Fruit fly (Drosophila melanogaster) whole organism, prepupa: ENCODE measurements around the gene CG1789.
A peak's percentile ranks its signal among the peaks of the same experiment; 100 is the strongest.

Experiments
- Blimp-1 ChIP-seq: fragments of 200-800 bp; sonication (Bioruptor generic); optimal IDR thresholded peaks from 3 replicates; lab custom pipeline; 2017; ENCODE audit warnings: missing biosample characterization, missing genetic modification characterization, mild to moderate bottlenecking, moderate library complexity, missing genetic modification reagents
- CG10631 ChIP-seq: fragments of 200-800 bp; sonication (Bioruptor generic); optimal IDR thresholded peaks from 2 replicates; lab custom pipeline; 2016; ENCODE audit warnings: missing biosample characterization, missing genetic modification characterization
- CG10669 ChIP-seq: fragments of 200-800 bp; sonication (Bioruptor generic); optimal IDR thresholded peaks from 3 replicates; lab custom pipeline; 2018; ENCODE audit warnings: missing biosample characterization, mild to moderate bottlenecking, missing genetic modification characterization, moderate library complexity
- CG11294 ChIP-seq: fragments of 200-800 bp; sonication (Bioruptor generic); IDR thresholded peaks from 2 replicates; pipeline ENCODE4 v1.3.6; 2022; ENCODE audit warnings: missing biosample characterization, missing genetic modification characterization
- CG11762 ChIP-seq: fragments of 200-800 bp; sonication (Bioruptor generic); optimal IDR thresholded peaks from 3 replicates; lab custom pipeline; 2016; ENCODE audit warnings: missing biosample characterization, missing genetic modification characterization; ENCODE audit not compliant: insufficient read depth
- CG11902 ChIP-seq: fragments of 200-800 bp; sonication (Bioruptor generic); optimal IDR thresholded peaks from 3 replicates; lab custom pipeline; 2016; ENCODE audit warnings: missing biosample characterization, missing genetic modification characterization
- CG1621 ChIP-seq: fragments of 200-800 bp; sonication (Bioruptor generic); optimal IDR thresholded peaks from 3 replicates; lab custom pipeline; 2018; ENCODE audit warnings: missing biosample characterization, mild to moderate bottlenecking, missing genetic modification characterization
- CG16779 ChIP-seq: fragments of 200-800 bp; sonication (Bioruptor generic); optimal IDR thresholded peaks from 3 replicates; lab custom pipeline; 2017; ENCODE audit warnings: missing biosample characterization, mild to moderate bottlenecking, missing genetic modification characterization
- CG3032 ChIP-seq: fragments of 200-800 bp; optimal IDR thresholded peaks from 2 replicates; lab custom pipeline; 2019; ENCODE audit warnings: missing biosample characterization, mild to moderate bottlenecking, missing genetic modification characterization, moderate library complexity
- CG31627 ChIP-seq: fragments of 200-800 bp; sonication (Bioruptor generic); optimal IDR thresholded peaks from 3 replicates; lab custom pipeline; 2016; ENCODE audit warnings: missing biosample characterization, missing genetic modification characterization
- CG32006 ChIP-seq: fragments of 200-800 bp; sonication (Bioruptor generic); optimal IDR thresholded peaks from 3 replicates; lab custom pipeline; 2017; ENCODE audit warnings: missing biosample characterization, mild to moderate bottlenecking, missing genetic modification characterization
- CG34406 ChIP-seq: fragments of 200-800 bp; sonication (Bioruptor generic); optimal IDR thresholded peaks from 3 replicates; lab custom pipeline; 2016; ENCODE audit warnings: missing biosample characterization, missing genetic modification characterization
- CG4318 ChIP-seq: fragments of 200-800 bp; sonication (Bioruptor generic); optimal IDR thresholded peaks from 3 replicates; lab custom pipeline; 2017; ENCODE audit warnings: missing biosample characterization, mild to moderate bottlenecking, missing genetic modification characterization
- CG6163 ChIP-seq: fragments of 200-800 bp; sonication (Bioruptor generic); IDR thresholded peaks from 3 replicates; pipeline ENCODE4 v1.3.6; 2022; ENCODE audit warnings: missing biosample characterization, missing genetic modification characterization
- CG6276 ChIP-seq: fragments of 200-800 bp; sonication (Bioruptor generic); optimal IDR thresholded peaks from 2 replicates; lab custom pipeline; 2017; ENCODE audit warnings: missing biosample characterization, mild to moderate bottlenecking, missing genetic modification characterization
- CG6792 ChIP-seq: fragments of 200-800 bp; sonication (Bioruptor generic); optimal IDR thresholded peaks from 3 replicates; lab custom pipeline; 2016; ENCODE audit warnings: missing biosample characterization, missing genetic modification characterization
- CG6854 ChIP-seq: fragments of 200-800 bp; sonication (Bioruptor generic); optimal IDR thresholded peaks from 2 replicates; lab custom pipeline; 2017; ENCODE audit warnings: missing biosample characterization, mild to moderate bottlenecking, missing genetic modification characterization
- CG8319 ChIP-seq: fragments of 200-800 bp; sonication (Bioruptor generic); optimal IDR thresholded peaks from 3 replicates; lab custom pipeline; 2016; ENCODE audit warnings: missing biosample characterization, missing genetic modification characterization
- CG9139 ChIP-seq: fragments of 200-800 bp; sonication (Bioruptor generic); optimal IDR thresholded peaks from 3 replicates; lab custom pipeline; 2017; ENCODE audit warnings: missing biosample characterization, mild to moderate bottlenecking, missing genetic modification characterization
- Eip78C ChIP-seq: fragments of 200-800 bp; sonication (Bioruptor generic); peaks from one replicate; lab custom pipeline; 2016; ENCODE audit warnings: missing biosample characterization, missing genetic modification characterization
- Eip93F ChIP-seq: fragments of 200-800 bp; sonication (Bioruptor generic); optimal IDR thresholded peaks from 2 replicates; lab custom pipeline; 2016; ENCODE audit warnings: missing biosample characterization, mild to moderate bottlenecking, missing genetic modification characterization
- Ets96B ChIP-seq: fragments of 200-800 bp; optimal IDR thresholded peaks from 2 replicates; lab custom pipeline; 2019; ENCODE audit warnings: missing biosample characterization, mild to moderate bottlenecking, missing genetic modification characterization, moderate library complexity
- Gug ChIP-seq: fragments of 200-800 bp; sonication (Bioruptor generic); IDR thresholded peaks from 2 replicates; pipeline ENCODE4 v1.3.6; 2022; ENCODE audit warnings: missing biosample characterization, missing genetic modification characterization
- Hr38 ChIP-seq: sonication (Bioruptor generic); optimal IDR thresholded peaks from 2 replicates; lab custom pipeline; 2016; ENCODE audit warnings: missing biosample characterization, missing genetic modification characterization
- Hr4 ChIP-seq: fragments of 200-800 bp; sonication (Bioruptor generic); optimal IDR thresholded peaks from 3 replicates; lab custom pipeline; 2016; ENCODE audit warnings: missing biosample characterization, missing genetic modification characterization
- Lpt ChIP-seq: fragments of 200-800 bp; sonication (Bioruptor generic); optimal IDR thresholded peaks from 3 replicates; lab custom pipeline; 2016; ENCODE audit warnings: missing biosample characterization, missing genetic modification characterization
- Met ChIP-seq: fragments of 200-800 bp; sonication (Bioruptor generic); optimal IDR thresholded peaks from 3 replicates; lab custom pipeline; 2016; ENCODE audit warnings: missing biosample characterization, missing genetic modification characterization
- OdsH ChIP-seq: fragments of 200-800 bp; sonication (Bioruptor generic); optimal IDR thresholded peaks from 3 replicates; lab custom pipeline; 2016; ENCODE audit warnings: missing biosample characterization, missing genetic modification characterization
- Smox ChIP-seq: fragments of 200-800 bp; sonication (Bioruptor generic); optimal IDR thresholded peaks from 3 replicates; lab custom pipeline; 2016; ENCODE audit warnings: missing biosample characterization, missing genetic modification characterization
- Sox102F ChIP-seq: fragments of 200-800 bp; sonication (Bioruptor generic); optimal IDR thresholded peaks from 2 replicates; lab custom pipeline; 2016; ENCODE audit warnings: missing biosample characterization, mild to moderate bottlenecking, missing genetic modification characterization
- Sox14 ChIP-seq: fragments of 200-800 bp; sonication (Bioruptor generic); optimal IDR thresholded peaks from 3 replicates; lab custom pipeline; 2016; ENCODE audit warnings: missing biosample characterization, missing genetic modification characterization
- Sox15 ChIP-seq: fragments of 200-800 bp; sonication (Bioruptor generic); optimal IDR thresholded peaks from 3 replicates; lab custom pipeline; 2016; ENCODE audit warnings: missing biosample characterization, missing genetic modification characterization
- achi ChIP-seq: fragments of 200-800 bp; sonication (Bioruptor generic); optimal IDR thresholded peaks from 3 replicates; lab custom pipeline; 2016; ENCODE audit warnings: missing biosample characterization, missing genetic modification characterization
- acj6 ChIP-seq: fragments of 200-800 bp; sonication (Bioruptor generic); optimal IDR thresholded peaks from 3 replicates; lab custom pipeline; 2016; ENCODE audit warnings: missing biosample characterization, missing genetic modification characterization
- cyc ChIP-seq: fragments of 200-800 bp; sonication (Bioruptor generic); optimal IDR thresholded peaks from 3 replicates; lab custom pipeline; 2016; ENCODE audit warnings: missing biosample characterization, missing genetic modification characterization
- dac ChIP-seq: fragments of 200-800 bp; sonication (Bioruptor generic); optimal IDR thresholded peaks from 2 replicates; lab custom pipeline; 2017; ENCODE audit warnings: missing biosample characterization, mild to moderate bottlenecking, missing genetic modification characterization
- dsx ChIP-seq: fragments of 200-800 bp; optimal IDR thresholded peaks from 3 replicates; lab custom pipeline; 2019; ENCODE audit warnings: missing biosample characterization, mild to moderate bottlenecking, missing genetic modification characterization, moderate library complexity; ENCODE audit not compliant: poor library complexity, severe bottlenecking
- eg ChIP-seq: fragments of 200-800 bp; sonication (Bioruptor generic); IDR thresholded peaks from 3 replicates; pipeline ENCODE4 v1.3.6; 2022; ENCODE audit warnings: missing biosample characterization, missing genetic modification characterization
- fd85E ChIP-seq: fragments of 200-800 bp; sonication (Bioruptor generic); optimal IDR thresholded peaks from 3 replicates; lab custom pipeline; 2016; ENCODE audit warnings: missing biosample characterization, missing genetic modification characterization
- fkh ChIP-seq: fragments of 200-800 bp; sonication (Bioruptor generic); optimal IDR thresholded peaks from 3 replicates; lab custom pipeline; 2017; ENCODE audit warnings: missing biosample characterization, mild to moderate bottlenecking, missing genetic modification characterization, moderate library complexity
- lz ChIP-seq: fragments of 200-800 bp; sonication (Bioruptor generic); optimal IDR thresholded peaks from 3 replicates; lab custom pipeline; 2016; ENCODE audit warnings: missing biosample characterization, missing genetic modification characterization
- net ChIP-seq: fragments of 200-800 bp; sonication (Bioruptor generic); optimal IDR thresholded peaks from 3 replicates; lab custom pipeline; 2016; ENCODE audit warnings: missing biosample characterization, missing genetic modification characterization
- pdm3 ChIP-seq: fragments of 200-800 bp; sonication (Bioruptor generic); optimal IDR thresholded peaks from 3 replicates; lab custom pipeline; 2016; ENCODE audit warnings: missing biosample characterization, missing genetic modification characterization
- salr ChIP-seq, 2 experiments: fragments of 200-800 bp; sonication (Bioruptor generic); optimal IDR thresholded peaks; 3 replicates each; lab custom pipeline; 2016 to 2018; ENCODE audit warnings: missing biosample characterization in 2 of 2, missing genetic modification characterization in 2 of 2, mild to moderate bottlenecking in 1 of 2
- spab ChIP-seq: fragments of 200-800 bp; sonication (Bioruptor generic); optimal IDR thresholded peaks from 2 replicates; lab custom pipeline; 2017; ENCODE audit warnings: missing biosample characterization, mild to moderate bottlenecking, missing genetic modification characterization, missing genetic modification reagents
- ss ChIP-seq, 2 experiments: fragments of 200-800 bp; sonication (Bioruptor generic); optimal IDR thresholded peaks; 2 replicates in 1 of 2; 3 replicates in 1 of 2; lab custom pipeline; 2017 to 2018; ENCODE audit warnings: mild to moderate bottlenecking in 2 of 2, missing biosample characterization in 2 of 2, missing genetic modification characterization in 2 of 2, moderate library complexity in 1 of 2
- svp ChIP-seq: fragments of 200-800 bp; sonication (Bioruptor generic); peaks from one replicate; lab custom pipeline; 2016; ENCODE audit warnings: missing biosample characterization, missing genetic modification characterization
- topi ChIP-seq: fragments of 200-800 bp; sonication (Bioruptor generic); optimal IDR thresholded peaks from 3 replicates; lab custom pipeline; 2016; ENCODE audit warnings: missing biosample characterization, missing genetic modification characterization
- vri ChIP-seq: fragments of 200-800 bp; sonication (Bioruptor generic); optimal IDR thresholded peaks from 3 replicates; lab custom pipeline; 2016; ENCODE audit warnings: missing biosample characterization, mild to moderate bottlenecking, missing genetic modification characterization

Gene CG1789

DNA sequence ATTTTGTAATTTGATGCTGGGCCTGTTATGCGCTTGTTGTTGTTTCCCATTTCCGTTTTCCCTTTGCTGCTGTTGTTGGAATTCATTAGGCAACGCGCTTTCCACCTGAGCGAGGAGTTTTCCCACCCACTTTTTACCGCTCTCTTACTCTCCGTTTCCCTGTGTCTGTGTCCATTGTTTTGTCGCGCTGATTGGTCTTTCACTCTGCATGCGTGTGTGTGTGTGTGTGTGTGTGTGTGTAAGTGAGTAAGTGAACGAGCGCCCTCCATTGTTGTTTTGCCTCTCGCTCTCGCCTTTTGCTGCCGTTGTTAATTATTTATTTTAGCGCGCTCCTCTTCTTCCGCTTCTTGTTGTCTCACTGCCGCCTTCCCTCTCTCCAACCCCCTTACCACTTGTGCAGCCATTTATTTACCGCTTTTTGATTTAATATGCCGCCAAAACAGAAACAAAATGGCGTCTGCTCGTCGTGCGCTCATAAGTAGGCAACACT lies 24.2 kb upstream of the CG1789 start:
- TF ChIP-seq fkh (GFP tag; lab: Kevin White, UChicago), result peak; percentile 8
- no peak for TF ChIP-seq acj6
- TF ChIP-seq, all 60 proteins: peak for 1

DNA sequence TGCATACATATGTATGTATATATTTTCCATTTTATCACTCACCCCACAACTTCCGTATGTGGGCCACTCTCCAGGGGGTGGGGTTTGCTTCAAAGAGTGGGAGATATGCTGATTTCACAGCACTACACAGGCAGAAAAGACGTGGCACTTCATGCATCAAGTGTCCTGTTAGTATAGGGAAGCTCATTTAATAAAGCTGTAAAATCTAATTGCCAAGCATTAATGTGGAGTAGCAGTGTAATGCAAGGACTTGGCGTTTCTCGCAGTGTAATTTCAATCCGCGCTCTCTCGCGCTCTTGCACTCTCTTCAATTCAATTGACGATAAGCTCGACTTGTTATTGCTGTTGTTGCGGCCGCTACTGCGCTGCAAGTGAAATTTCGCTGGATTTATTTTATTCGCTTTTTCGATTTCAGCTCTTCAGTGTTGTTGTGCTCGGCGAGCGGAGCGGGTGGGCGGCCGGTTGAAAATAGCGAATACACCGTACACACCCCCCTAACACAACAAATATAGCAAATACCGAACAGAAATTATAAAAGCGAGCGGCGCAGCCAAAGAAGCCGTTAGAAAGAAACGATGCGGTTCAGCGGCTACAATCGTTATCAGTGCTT lies 11.0 kb upstream of the CG1789 start, which contains the start of gene Hexo2:
Gene Hexo2 (plus strand): TSS at position 419 of the 610 bp plus-strand sequence.
- TF ChIP-seq dac (GFP tag; lab: Kevin White, UChicago), result peak; percentile 99
- TF ChIP-seq Smox, result peak; percentile 98
- peak; percentile 93 for TF ChIP-seq Blimp-1 (GFP tag; lab: Kevin White, UChicago)
- TF ChIP-seq Eip93F, result peak; percentile 96
- TF ChIP-seq CG11902, result peak; percentile 98
- TF ChIP-seq vri (GFP tag; lab: Kevin White, UChicago), result peak; percentile 94
- TF ChIP-seq CG6276 (GFP tag; lab: Kevin White, UChicago), result peak; percentile 97
- TF ChIP-seq CG4318 (GFP tag; lab: Kevin White, UChicago), result peak; percentile 99
- peak; percentile 99 for TF ChIP-seq eg (GFP tag; lab: Robert Waterston, UW)
- peak; percentile 99 for TF ChIP-seq Eip78C (GFP tag; lab: Kevin White, UChicago)
- TF ChIP-seq achi (GFP tag; lab: Kevin White, UChicago), result peak; percentile 97
- TF ChIP-seq CG6163 (GFP tag; lab: Robert Waterston, UW), result peak; percentile 99
- peak; percentile 99 for TF ChIP-seq CG6792 (GFP tag; lab: Kevin White, UChicago)
- peak; percentile 99 for TF ChIP-seq lz (GFP tag; lab: Kevin White, UChicago)
- TF ChIP-seq Sox14 (GFP tag; lab: Kevin White, UChicago), result peak; percentile 98
- TF ChIP-seq Met, result peak; percentile 98
- TF ChIP-seq Sox102F (GFP tag; lab: Kevin White, UChicago), result peak; percentile 98
- peak; percentile 97 for TF ChIP-seq CG10631
- peak; percentile 89 for TF ChIP-seq CG9139 (GFP tag; lab: Kevin White, UChicago)
- TF ChIP-seq fd85E (GFP tag; lab: Kevin White, UChicago), result peak; percentile 95
- TF ChIP-seq net (GFP tag; lab: Kevin White, UChicago), result peak; percentile 98
- peak; percentile 94 for TF ChIP-seq CG3032 (tag; lab: Kevin White, UChicago)
- peak; percentile 97 for TF ChIP-seq CG11294
- peak; percentile 86 to 90 for TF ChIP-seq ss (GFP tag; optimal IDR thresholded peaks at IDR 0.05; lab: Kevin White, UChicago)
- TF ChIP-seq topi, result peak; percentile 99
- TF ChIP-seq OdsH (GFP tag; lab: Kevin White, UChicago), result peak; percentile 98
- TF ChIP-seq svp, result peak; percentile 99
- peak; percentile 95 for TF ChIP-seq CG1621 (tag; lab: Kevin White, UChicago)
- TF ChIP-seq cyc (GFP tag; lab: Kevin White, UChicago), result peak; percentile 99
- TF ChIP-seq CG8319 (GFP tag; lab: Kevin White, UChicago), result peak; percentile 96
- TF ChIP-seq CG31627 (GFP tag; lab: Kevin White, UChicago), result peak; percentile 99
- TF ChIP-seq CG6854 (GFP tag; lab: Kevin White, UChicago), result peak; percentile 95
- peak; percentile 99 for TF ChIP-seq CG32006 (GFP tag; lab: Kevin White, UChicago)
- peak; percentile 99 for TF ChIP-seq Hr4 (GFP tag; lab: Kevin White, UChicago)
- peak; percentile 94 to 96 for TF ChIP-seq salr (GFP tag; optimal IDR thresholded peaks at IDR 0.05; lab: Kevin White, UChicago)
- TF ChIP-seq pdm3, result peak; percentile 99
- peak; percentile 90 for TF ChIP-seq dsx (GFP tag; lab: Kevin White, UChicago)
- TF ChIP-seq Ets96B (tag; lab: Kevin White, UChicago), result peak; percentile 92
- TF ChIP-seq Sox15 (GFP tag; lab: Kevin White, UChicago), result peak; percentile 98
- TF ChIP-seq CG16779 (tag; lab: Kevin White, UChicago), result peak; percentile 93
- TF ChIP-seq Hr38 (GFP tag; lab: Kevin White, UChicago), result peak; percentile 95
- TF ChIP-seq CG10669 (GFP tag; lab: Kevin White, UChicago), result peak; percentile 95
- TF ChIP-seq CG34406 (GFP tag; lab: Kevin White, UChicago), result peak; percentile 96
- peak; percentile 98 for TF ChIP-seq Lpt
- TF ChIP-seq spab (GFP tag; lab: Kevin White, UChicago), result peak; percentile 92
- TF ChIP-seq fkh (GFP tag; lab: Kevin White, UChicago), result no peak
- peak; percentile 96 for TF ChIP-seq CG11762
- TF ChIP-seq Gug (GFP tag; lab: Robert Waterston, UW), result peak; percentile 98
